Fruit fly (Drosophila melanogaster) S2 (cell line): Measurements from ENCODE around the gene CG42238.

ENCODE experiments used
- CG8478 ChIP-seq: fragments of >200 bp; optimal IDR thresholded peaks from 2 replicates; lab custom pipeline; 2018
- CTCF ChIP-seq, 2 experiments: fragments of >200 bp; optimal IDR thresholded peaks; 2 replicates each; lab custom pipeline; 2018

dm6 chr2L:21039569-21040159 lies 12.3 kb downstream of the CG42238 start:
- TF ChIP-seq CG8478 (no peak), CTCF (optimal IDR thresholded peaks at IDR 0.05; lab: Kevin White, UChicago) (no peak)
